Worm (Caenorhabditis elegans): ENCODE measurements around the gene C34E10.12.

Gene C34E10.12

DNA sequence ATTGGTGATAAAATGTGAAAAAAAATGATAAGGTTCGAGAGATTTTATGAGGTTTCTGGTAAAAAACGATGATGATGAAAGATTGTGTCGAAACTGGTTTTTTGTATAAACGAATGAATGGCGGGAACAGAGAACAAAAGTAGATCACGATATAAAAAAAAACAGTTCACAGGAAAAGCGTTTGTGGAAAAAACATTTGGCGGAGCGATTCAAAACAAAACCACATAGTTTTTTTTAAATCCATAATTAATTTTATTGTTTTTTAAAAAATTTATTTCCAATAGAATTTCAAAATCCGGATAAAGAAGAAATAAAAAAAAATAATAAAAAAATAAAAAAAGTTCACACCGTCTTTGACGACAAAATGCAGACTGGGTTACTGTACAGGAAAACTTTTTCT lies 12.3 kb downstream of the C34E10.12 start, which contains the start of gene ZC155.4:
Gene ZC155.4, minus strand, starts transcription at position 101 of the 400 bp plus-strand sequence.
- TF ChIP-seq dao-5 (tag; optimal IDR thresholded peaks at IDR 0.05) (no peak), him-1 (tag; optimal IDR thresholded peaks at IDR 0.05) (no peak), W03F9.2 (tag; optimal IDR thresholded peaks at IDR 0.05) (no peak)

DNA sequence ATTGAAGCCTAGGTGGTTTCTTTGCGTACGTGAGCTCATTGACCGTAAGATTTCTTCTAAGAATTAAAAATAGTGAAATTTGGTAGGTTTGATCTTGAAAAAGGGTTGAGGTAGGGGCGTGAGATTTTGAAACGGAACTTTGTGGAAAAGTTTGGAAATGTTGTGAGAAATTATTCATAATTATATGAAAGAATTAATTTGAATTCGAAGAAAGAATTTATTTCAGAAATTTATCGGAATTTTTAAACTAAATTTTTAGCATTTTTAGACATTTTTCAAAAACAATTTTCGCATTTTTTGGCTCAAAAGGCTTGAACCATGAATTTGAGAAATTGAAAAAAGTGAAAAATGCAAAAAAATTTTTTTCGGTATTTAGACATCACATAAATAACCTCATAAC lies 13.5 kb downstream of the C34E10.12 start:
- TF ChIP-seq W03F9.2 (tag; optimal IDR thresholded peaks at IDR 0.05) (no peak), him-1 (tag; optimal IDR thresholded peaks at IDR 0.05) (no peak), dao-5 (tag; optimal IDR thresholded peaks at IDR 0.05) (no peak)

DNA sequence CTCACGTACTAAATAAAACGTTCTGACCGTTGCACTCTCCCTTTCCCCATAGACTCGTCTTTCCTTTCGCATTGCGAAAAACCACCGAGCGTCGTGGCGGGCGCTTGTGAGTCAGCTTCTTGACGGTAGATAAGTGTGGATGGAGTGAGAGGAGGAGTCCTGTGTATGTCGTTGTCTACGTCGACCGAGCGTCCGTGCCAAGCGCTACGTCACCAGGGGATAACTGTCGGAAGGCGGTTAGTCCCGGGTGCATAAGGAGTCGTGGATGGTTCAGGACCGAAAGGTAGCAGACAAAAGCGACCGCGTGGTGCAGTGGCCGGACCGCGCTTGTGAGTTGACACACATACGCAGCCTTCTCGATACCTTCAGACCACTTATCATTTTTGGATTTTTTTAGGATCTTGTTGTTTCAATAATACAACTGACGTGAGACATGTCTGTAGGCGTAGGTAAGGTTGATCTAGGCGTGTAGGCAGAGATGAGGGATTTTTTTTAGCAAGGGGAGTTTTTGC lies 16.5 kb downstream of the C34E10.12 start:
- TF ChIP-seq dao-5 (tag; optimal IDR thresholded peaks at IDR 0.05) = peak; percentile 81
- TF ChIP-seq W03F9.2 (tag; optimal IDR thresholded peaks at IDR 0.05) = peak; percentile 46

DNA sequence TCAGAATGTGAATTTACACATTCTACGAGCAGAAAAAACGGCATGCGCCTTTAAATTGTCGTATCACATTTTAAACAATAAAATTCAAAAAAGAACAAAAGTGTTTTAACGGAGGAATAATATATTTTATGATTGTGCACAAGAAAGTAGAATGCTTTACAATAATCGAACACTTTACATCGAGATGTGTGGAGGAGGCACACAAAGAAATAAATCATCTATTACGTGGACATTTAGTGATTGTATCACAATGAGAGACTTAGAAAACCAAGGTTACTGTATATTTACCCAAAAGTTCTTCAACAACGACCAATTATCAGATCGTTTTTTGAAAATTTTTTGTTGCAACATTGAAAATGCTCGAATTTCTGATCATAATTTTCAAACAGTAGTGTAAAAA lies 17.4 kb downstream of the C34E10.12 start:
- no peak for TF ChIP-seq W03F9.2 (tag; optimal IDR thresholded peaks at IDR 0.05)
- TF ChIP-seq dao-5 (tag; optimal IDR thresholded peaks at IDR 0.05) = no peak

DNA sequence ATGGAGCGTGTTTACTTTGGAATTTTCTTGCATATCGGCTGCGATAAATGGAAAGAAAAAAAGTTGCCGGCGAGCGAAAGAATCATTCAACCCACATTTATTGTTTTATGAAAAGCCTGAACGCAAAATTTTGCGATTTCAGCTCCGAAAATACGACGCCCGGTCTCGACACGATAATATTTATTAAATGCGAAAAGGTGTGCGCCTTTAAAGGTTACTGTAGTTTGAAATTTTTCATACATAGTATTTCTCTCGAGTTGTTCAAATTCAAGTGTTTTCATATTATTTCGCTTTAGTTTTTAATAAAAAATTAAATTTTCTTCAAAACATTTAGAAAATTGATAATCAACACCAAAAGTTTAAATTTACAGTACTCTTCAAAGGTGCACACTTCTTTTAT lies 18.7 kb downstream of the C34E10.12 start, which contains the start of gene syx-16:
Gene syx-16, minus strand, starts transcription at position 118 of the 400 bp plus-strand sequence.
- TF ChIP-seq W03F9.2 (tag; optimal IDR thresholded peaks at IDR 0.05) (no peak), him-1 (tag; optimal IDR thresholded peaks at IDR 0.05) (no peak), dao-5 (tag; optimal IDR thresholded peaks at IDR 0.05) (no peak)

DNA sequence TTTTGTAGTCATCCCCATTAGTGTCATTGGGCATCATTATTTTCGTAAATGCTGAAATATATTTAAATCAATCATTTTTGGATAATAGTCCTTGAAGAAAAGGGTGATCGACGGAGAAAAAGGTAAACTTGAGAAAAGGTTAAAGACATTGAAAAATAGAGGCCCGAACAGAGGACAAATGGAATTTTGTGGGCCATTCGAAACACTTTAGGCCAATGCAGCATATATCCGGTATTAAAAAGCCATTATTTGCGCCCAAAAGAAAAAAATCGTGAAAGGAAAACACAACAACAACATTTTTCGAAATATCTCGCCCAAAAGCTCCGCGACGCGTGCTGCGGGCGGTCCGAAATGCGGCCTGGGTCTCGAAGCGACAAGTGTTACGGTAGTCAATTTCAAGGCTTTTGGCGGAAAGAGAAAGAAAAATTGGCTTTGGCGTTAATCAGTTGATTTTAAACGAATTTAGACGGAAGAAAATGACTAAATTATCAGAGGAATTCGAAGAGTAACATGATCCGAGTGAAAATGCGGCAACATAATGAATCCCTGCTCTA lies 20.7 kb downstream of the C34E10.12 start, which contains the start of gene morc-1:
Gene morc-1, minus strand, starts transcription at position 51 of the 554 bp plus-strand sequence.
- TF ChIP-seq W03F9.2 (tag; optimal IDR thresholded peaks at IDR 0.05) = no peak
- TF ChIP-seq him-1 (tag; optimal IDR thresholded peaks at IDR 0.05) = no peak
- TF ChIP-seq dao-5 (tag; optimal IDR thresholded peaks at IDR 0.05) = no peak

DNA sequence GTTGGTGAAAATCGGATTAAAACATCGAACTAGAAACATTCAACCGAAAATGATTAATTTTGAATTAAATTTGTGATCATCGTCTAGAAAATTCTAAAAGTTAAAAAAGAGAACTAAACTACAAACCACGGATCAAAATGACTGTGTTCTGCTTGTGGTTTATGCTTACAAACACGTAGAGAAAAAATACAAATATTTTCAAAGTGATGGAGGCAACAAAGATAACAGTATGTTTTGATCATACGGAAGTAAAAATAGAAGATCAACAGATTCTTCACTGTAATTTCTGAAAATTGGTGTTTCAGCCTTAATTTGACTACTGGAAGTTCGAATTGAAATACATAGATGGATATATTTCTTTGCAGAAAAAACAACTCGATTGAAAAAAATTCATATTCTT lies 24.4 kb downstream of the C34E10.12 start:
- TF ChIP-seq W03F9.2 (tag; optimal IDR thresholded peaks at IDR 0.05) (peak; percentile 8), him-1 (tag; optimal IDR thresholded peaks at IDR 0.05) (no peak), dao-5 (tag; optimal IDR thresholded peaks at IDR 0.05) (no peak)

DNA sequence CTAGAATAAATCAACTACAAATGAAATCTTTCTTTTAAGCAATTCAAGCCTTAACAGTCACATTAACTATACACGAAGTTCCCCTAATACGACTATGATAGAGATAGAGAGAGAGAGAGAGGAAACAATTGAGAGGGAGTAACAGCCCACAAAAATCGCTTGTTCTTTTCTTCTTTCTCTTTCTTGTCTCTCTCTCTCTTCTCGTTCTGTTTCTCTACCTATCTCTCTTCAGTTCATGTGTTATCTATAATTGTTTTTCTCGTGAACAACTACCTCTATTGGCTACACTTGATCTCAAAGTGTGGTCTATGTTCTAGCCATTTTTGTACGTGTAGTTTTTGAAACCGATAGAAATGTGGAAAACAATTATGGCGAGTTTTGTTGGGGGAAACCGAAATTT lies 25.0 kb downstream of the C34E10.12 start:
- peak; percentile 46 for TF ChIP-seq W03F9.2 (tag; optimal IDR thresholded peaks at IDR 0.05)
- no peak for TF ChIP-seq him-1 (tag; optimal IDR thresholded peaks at IDR 0.05)
- no peak for TF ChIP-seq dao-5 (tag; optimal IDR thresholded peaks at IDR 0.05)

DNA sequence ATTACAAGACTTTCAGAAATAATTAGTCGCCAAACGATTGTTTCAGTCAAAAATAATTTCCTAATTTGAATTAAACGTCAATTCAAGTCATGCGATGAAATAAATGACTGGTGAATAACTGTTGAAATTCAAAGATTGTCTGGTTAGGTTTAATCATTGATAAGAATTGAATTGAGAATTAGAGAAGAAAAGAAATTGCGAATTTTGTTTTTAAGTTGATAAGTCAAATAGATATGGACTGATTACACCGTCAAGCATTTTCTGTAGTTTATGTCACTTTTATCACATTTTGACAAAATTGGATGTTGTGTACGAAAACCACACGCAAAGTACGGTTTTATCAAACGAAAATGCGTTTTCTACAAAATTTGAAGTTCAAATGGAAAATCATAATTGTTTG lies 26.4 kb downstream of the C34E10.12 start:
- no peak for TF ChIP-seq him-1 (tag; optimal IDR thresholded peaks at IDR 0.05)
- TF ChIP-seq W03F9.2 (tag; optimal IDR thresholded peaks at IDR 0.05) = no peak
- TF ChIP-seq dao-5 (tag; optimal IDR thresholded peaks at IDR 0.05) = no peak

DNA sequence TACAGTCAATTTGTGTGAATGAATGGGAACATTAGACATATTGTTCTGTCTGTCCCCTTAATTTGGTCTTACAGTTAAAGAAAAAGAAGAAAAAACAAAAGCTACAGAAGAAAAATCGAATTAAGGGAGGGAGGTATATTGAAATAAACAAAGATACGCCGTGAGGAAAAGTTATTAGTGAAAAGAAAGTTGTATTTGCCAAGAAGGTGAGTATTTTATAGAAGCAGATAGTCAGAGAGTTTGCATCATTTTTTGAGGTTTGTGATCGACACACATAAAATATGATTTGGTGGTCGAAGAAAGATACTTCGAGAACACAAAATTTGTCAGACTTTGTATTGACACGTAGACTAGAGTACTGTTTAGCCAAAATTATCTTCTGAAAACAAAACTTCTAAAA lies 27.3 kb downstream of the C34E10.12 start:
- TF ChIP-seq dao-5 (tag; optimal IDR thresholded peaks at IDR 0.05) = no peak
- no peak for TF ChIP-seq him-1 (tag; optimal IDR thresholded peaks at IDR 0.05)
- TF ChIP-seq W03F9.2 (tag; optimal IDR thresholded peaks at IDR 0.05) = no peak

DNA sequence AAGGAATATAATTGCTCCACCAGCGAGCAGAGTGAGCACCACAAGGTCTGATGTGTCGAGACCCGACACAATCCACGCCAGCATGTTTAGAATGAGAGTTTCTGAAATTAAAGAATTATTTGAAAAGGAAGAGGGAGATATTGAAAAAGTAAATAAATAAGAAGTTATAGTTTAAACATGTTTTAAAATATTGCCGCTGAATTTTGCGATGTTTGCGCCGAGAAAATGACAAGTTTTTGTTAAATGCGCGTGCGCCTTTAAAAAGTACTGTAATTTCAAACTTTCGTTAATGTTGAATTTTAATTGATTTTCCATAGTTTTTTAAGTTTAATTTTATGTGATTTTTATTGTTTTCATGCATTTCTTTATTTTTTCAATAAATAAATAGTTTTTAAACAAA lies 28.1 kb downstream of the C34E10.12 start, which contains the start of gene emb-8:
Gene emb-8, minus strand, starts transcription at position 101 of the 400 bp plus-strand sequence.
- TF ChIP-seq him-1 (tag; optimal IDR thresholded peaks at IDR 0.05) (no peak), dao-5 (tag; optimal IDR thresholded peaks at IDR 0.05) (no peak), W03F9.2 (tag; optimal IDR thresholded peaks at IDR 0.05) (no peak)

DNA sequence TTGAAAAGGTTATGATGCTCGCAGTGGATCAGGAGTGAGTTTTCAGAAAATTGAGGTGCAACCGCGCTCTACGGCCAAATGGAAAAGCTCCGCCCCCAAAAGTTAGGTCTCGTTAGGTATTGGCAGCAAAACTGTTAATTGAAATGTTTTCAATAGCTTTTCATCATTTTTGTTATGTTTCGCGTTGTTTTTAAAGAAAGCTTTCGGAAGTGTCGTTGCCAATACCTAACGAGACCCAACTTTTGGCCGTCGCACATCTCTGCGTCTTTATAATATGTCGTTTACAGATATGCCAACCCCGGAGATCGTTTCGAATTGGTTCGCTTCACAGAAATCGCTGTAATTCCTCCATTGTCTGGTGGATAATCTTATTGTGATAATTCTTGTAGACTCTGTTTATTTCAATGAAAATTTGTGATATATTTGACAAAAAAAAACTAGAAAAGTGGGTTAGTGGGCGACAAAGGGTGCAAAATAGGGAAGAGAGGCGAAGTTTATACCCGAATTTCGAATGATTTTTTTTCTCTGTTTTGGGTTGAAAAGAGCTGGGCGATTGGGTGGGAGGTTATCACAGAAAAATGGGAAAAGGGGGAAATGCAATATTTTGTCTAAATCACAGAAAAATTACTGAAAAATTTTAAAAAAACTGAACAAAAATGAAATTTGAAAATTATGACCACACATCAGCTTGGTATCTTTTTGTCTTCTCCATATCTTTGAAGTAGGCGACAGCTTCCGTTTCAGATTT lies 31.2 kb downstream of the C34E10.12 start:
- no peak for TF ChIP-seq W03F9.2 (tag; optimal IDR thresholded peaks at IDR 0.05)
- no peak for TF ChIP-seq him-1 (tag; optimal IDR thresholded peaks at IDR 0.05)
- no peak for TF ChIP-seq dao-5 (tag; optimal IDR thresholded peaks at IDR 0.05)

DNA sequence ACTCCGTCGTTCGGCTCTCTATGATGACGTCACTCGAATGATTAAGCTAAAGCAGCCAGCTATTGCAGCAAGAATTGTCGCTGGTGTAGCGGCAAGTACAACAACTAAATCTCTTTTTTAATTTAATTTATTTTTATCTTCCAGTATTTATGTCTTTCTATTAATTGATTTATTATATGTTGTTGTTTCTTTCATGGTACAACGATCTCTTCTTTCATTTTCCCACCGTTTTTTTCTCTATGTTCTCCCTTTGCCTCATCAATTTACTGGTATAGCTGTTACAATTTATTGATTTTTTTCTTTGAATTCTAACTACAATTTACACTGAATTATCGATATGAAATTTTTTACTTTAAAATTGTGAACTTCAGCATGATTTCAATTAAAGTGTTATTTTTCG lies 32.0 kb downstream of the C34E10.12 start, which contains the start of gene moc-6:
Gene moc-6, plus strand, starts transcription at position 301 of the 400 bp plus-strand sequence.
- no peak for TF ChIP-seq dao-5 (tag; optimal IDR thresholded peaks at IDR 0.05)
- TF ChIP-seq him-1 (tag; optimal IDR thresholded peaks at IDR 0.05) = no peak
- TF ChIP-seq W03F9.2 (tag; optimal IDR thresholded peaks at IDR 0.05) = no peak

DNA sequence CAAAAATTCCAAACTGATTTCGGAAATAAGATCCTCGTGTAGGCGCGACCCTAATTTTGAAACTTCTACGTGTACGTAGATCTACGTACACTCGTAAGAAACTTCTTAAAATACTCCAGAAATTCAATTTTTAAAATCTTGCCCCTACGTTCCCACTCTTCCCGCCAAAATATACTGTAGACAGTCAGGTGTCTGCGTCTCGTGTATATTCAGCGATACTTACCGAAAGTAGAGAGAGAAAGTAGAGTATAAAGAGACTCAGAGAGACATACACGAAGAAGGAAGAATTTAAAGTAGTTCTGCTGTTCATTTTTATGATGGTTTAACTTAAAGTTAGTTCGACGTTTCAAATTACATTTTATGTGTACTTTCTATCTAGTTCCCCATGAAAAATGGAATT lies 34.4 kb downstream of the C34E10.12 start:
- TF ChIP-seq W03F9.2 (tag; optimal IDR thresholded peaks at IDR 0.05) = no peak
- no peak for TF ChIP-seq him-1 (tag; optimal IDR thresholded peaks at IDR 0.05)
- no peak for TF ChIP-seq dao-5 (tag; optimal IDR thresholded peaks at IDR 0.05)

All from whole organism, L4/young adult.